Worm (Caenorhabditis elegans): ENCODE measurements around the gene C08E8.2.

ce11 chrV:18346080-18346479 is 9.6 kb downstream of the C08E8.2 start:
- TF ChIP-seq lin-15B (tag; optimal IDR thresholded peaks at IDR 0.05) (no peak), skn-1 (tag; optimal IDR thresholded peaks at IDR 0.05) (no peak), Y105C5A.15 (GFP tag; IDR thresholded peaks at IDR 0.05) (no peak), egl-27 (tag; optimal IDR thresholded peaks at IDR 0.05) (no peak), mep-1 (tag; optimal IDR thresholded peaks at IDR 0.05) (peak; percentile 80), lin-13 (GFP tag; optimal IDR thresholded peaks at IDR 0.05) (peak; percentile 77), daf-12 (tag; optimal IDR thresholded peaks at IDR 0.05) (no peak)
